Fruit fly (Drosophila melanogaster): ENCODE results near the gene CG3618.

- TF ChIP-seq CTCF (optimal IDR thresholded peaks at IDR 0.05), result no peak
- TF ChIP-seq CG8478 (optimal IDR thresholded peaks at IDR 0.05), result no peak
These were observed at the start of gene CG3618, which contains the start of gene Pka-R1 for dm6 chr3L:20815666-20816375.

All from S2 (cell line).